Worm (Caenorhabditis elegans): ENCODE data around the gene srh-36.

The srh-36 gene

ce11 chrV:2809443-2809842 is 12.0 kb downstream of the srh-36 start:
- TF ChIP-seq nhr-47 (tag; optimal IDR thresholded peaks at IDR 0.05), result no peak
- 0 out of 2 replicates have a peak, but pooled peaks have one; percentile 5 for TF ChIP-seq nhr-19 (GFP tag; conservative IDR thresholded peaks at IDR 0.05)
- peak; percentile 54 for TF ChIP-seq lin-14 (GFP tag; optimal IDR thresholded peaks at IDR 0.05)
- TF ChIP-seq pag-3 (tag; optimal IDR thresholded peaks at IDR 0.05; ENCODE audit: borderline replicate concordance, insufficient read depth), result peak; percentile 81
- TF ChIP-seq nhr-71 (tag; optimal IDR thresholded peaks at IDR 0.05), result peak; percentile 34
- no peak for TF ChIP-seq ces-1 (GFP tag; optimal IDR thresholded peaks at IDR 0.05)
- TF ChIP-seq dsc-1 (tag; optimal IDR thresholded peaks at IDR 0.05), result peak; percentile 26
- no peak for TF ChIP-seq ceh-82 (tag; optimal IDR thresholded peaks at IDR 0.05)
- peak; percentile 58 for TF ChIP-seq rnt-1 (tag; optimal IDR thresholded peaks at IDR 0.05)

- no peak for TF ChIP-seq nhr-12 (tag; optimal IDR thresholded peaks at IDR 0.05)
- TF ChIP-seq vab-15 (tag; optimal IDR thresholded peaks at IDR 0.05), result no peak
- TF ChIP-seq elt-2 (tag; optimal IDR thresholded peaks at IDR 0.05), result no peak
- TF ChIP-seq C34B4.2 (tag; optimal IDR thresholded peaks at IDR 0.05), result no peak
- TF ChIP-seq swsn-7 (tag; optimal IDR thresholded peaks at IDR 0.05), result no peak
- no peak for TF ChIP-seq zip-4 (GFP tag; optimal IDR thresholded peaks at IDR 0.05)
- no peak for TF ChIP-seq ztf-11 (tag; optimal IDR thresholded peaks at IDR 0.05)
- no peak for TF ChIP-seq mdl-1 (tag; optimal IDR thresholded peaks at IDR 0.05)
- TF ChIP-seq nhr-90 (tag; optimal IDR thresholded peaks at IDR 0.05; ENCODE audit: poor library complexity), result no peak
- TF ChIP-seq pag-3 (tag; optimal IDR thresholded peaks at IDR 0.05; ENCODE audit: borderline replicate concordance, insufficient read depth), result no peak
- no peak for TF ChIP-seq sptf-1 (tag; optimal IDR thresholded peaks at IDR 0.05)
- no peak for TF ChIP-seq hlh-4 (tag; optimal IDR thresholded peaks at IDR 0.05)
- no peak for TF ChIP-seq unc-30 (tag; optimal IDR thresholded peaks at IDR 0.05)
- no peak for TF ChIP-seq unc-62 (GFP tag; optimal IDR thresholded peaks at IDR 0.05)
- TF ChIP-seq ces-1 (GFP tag; optimal IDR thresholded peaks at IDR 0.05), result no peak
- no peak for TF ChIP-seq nhr-77 (tag; optimal IDR thresholded peaks at IDR 0.05)
- no peak for TF ChIP-seq zag-1 (tag; optimal IDR thresholded peaks at IDR 0.05)
- no peak for TF ChIP-seq ets-5 (GFP tag; IDR thresholded peaks at IDR 0.05)
- no peak for TF ChIP-seq fkh-8 (tag; optimal IDR thresholded peaks at IDR 0.05)
- no peak for TF ChIP-seq unc-130 (tag; optimal IDR thresholded peaks at IDR 0.05)
Measured at ce11 chrV:2807760-2808159, 13.7 kb downstream of the srh-36 start, which contains the start of gene ketn-1. Gene ketn-1, minus strand, starts transcription at chrV:2807860.

- TF ChIP-seq aha-1 (tag; optimal IDR thresholded peaks at IDR 0.05) (no peak), grh-1 (GFP tag; IDR thresholded peaks at IDR 0.05) (no peak), ama-1 (optimal IDR thresholded peaks at IDR 0.05) (no peak), elt-3 (tag; optimal IDR thresholded peaks at IDR 0.05) (no peak), xbp-1 (tag; optimal IDR thresholded peaks at IDR 0.05) (no peak), nhr-19 (GFP tag; conservative IDR thresholded peaks at IDR 0.05) (peak; percentile 11; the same call in 1 of the 2 replicates), fos-1 (tag; optimal IDR thresholded peaks at IDR 0.05) (no peak), ceh-82 (tag; optimal IDR thresholded peaks at IDR 0.05) (no peak), egl-27 (tag; optimal IDR thresholded peaks at IDR 0.05) (no peak), ets-5 (GFP tag; IDR thresholded peaks at IDR 0.05) (no peak), nhr-11 (tag; optimal IDR thresholded peaks at IDR 0.05) (no peak), efl-1 (optimal IDR thresholded peaks at IDR 0.05) (no peak), efl-1 (GFP tag; optimal IDR thresholded peaks at IDR 0.05 in 1 of 2) (peak in 1 of 2 experiments; percentile 81), pqm-1 (tag; optimal IDR thresholded peaks at IDR 0.05) (no peak), fkh-8 (tag; optimal IDR thresholded peaks at IDR 0.05) (no peak), ztf-4 (tag; optimal IDR thresholded peaks at IDR 0.05) (no peak), nhr-237 (tag; optimal IDR thresholded peaks at IDR 0.05) (no peak), snu-23 (GFP tag; optimal IDR thresholded peaks at IDR 0.05) (peak; percentile 4), ztf-11 (tag; optimal IDR thresholded peaks at IDR 0.05) (no peak), nhr-47 (tag; optimal IDR thresholded peaks at IDR 0.05) (no peak), aly-2 (tag; optimal IDR thresholded peaks at IDR 0.05) (no peak), ceh-88 (GFP tag; IDR thresholded peaks at IDR 0.05) (no peak), tlp-1 (tag; optimal IDR thresholded peaks at IDR 0.05) (no peak), sup-37 (GFP tag; optimal IDR thresholded peaks at IDR 0.05) (no peak), C34B4.2 (tag; optimal IDR thresholded peaks at IDR 0.05) (no peak), tbx-2 (tag; optimal IDR thresholded peaks at IDR 0.05) (no peak), lin-15B (tag; optimal IDR thresholded peaks at IDR 0.05) (no peak), skn-1 (tag; optimal IDR thresholded peaks at IDR 0.05) (no peak), unc-130 (tag; optimal IDR thresholded peaks at IDR 0.05) (peak; percentile 27), lsy-2 (tag; optimal IDR thresholded peaks at IDR 0.05) (no peak), C04F5.9 (tag; optimal IDR thresholded peaks at IDR 0.05) (no peak)
Measured at ce11 chrV:2803258-2803657, 18.2 kb downstream of the srh-36 start.
